Worm (Caenorhabditis elegans): ENCODE measurements around the gene eif-2Balpha.

- TF ChIP-seq madf-2 (tag; optimal IDR thresholded peaks at IDR 0.05) (no peak), fkh-6 (tag; optimal IDR thresholded peaks at IDR 0.05) (no peak), dmd-4 (tag; optimal IDR thresholded peaks at IDR 0.05; ENCODE audit: borderline replicate concordance) (no peak), pag-3 (tag; optimal IDR thresholded peaks at IDR 0.05; ENCODE audit: borderline replicate concordance) (no peak), pqm-1 (tag; optimal IDR thresholded peaks at IDR 0.05) (no peak)
These were observed 21.4 kb upstream of the eif-2Balpha start, which contains the start of the genes clu-1 and prp-40 for ce11 chrIII:9521410-9522090.
